Worm (Caenorhabditis elegans): ENCODE results near the gene tag-18.

DNA sequence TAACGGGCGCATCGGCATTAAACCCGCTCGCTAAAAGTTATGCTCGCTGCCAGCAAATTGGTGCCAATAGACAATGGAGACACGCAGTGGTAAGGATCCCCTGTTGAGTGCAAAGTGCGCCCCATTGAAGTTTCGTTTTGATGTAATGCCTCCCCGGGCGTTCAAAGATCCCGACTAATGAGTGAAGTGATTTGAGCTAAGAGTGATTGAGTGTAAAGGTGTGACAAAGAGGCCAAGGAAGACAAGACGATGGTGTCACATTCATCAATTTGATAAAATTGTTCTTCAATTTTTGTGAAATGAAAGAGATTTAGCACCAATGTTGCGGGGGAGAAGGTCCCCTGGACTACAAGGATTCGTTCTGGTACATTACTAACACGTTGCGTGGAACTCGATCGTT lies 50.8 kb downstream of the tag-18 start:
- TF ChIP-seq fkh-10 (GFP tag; optimal IDR thresholded peaks at IDR 0.05) = no peak
- TF ChIP-seq nhr-11 (tag; optimal IDR thresholded peaks at IDR 0.05) = no peak
- no peak for TF ChIP-seq ceh-20 (GFP tag; IDR thresholded peaks at IDR 0.05)
- TF ChIP-seq R02D3.7 (tag; optimal IDR thresholded peaks at IDR 0.05) = no peak

All from whole organism, L4 larva.